Worm (Caenorhabditis elegans) whole organism, L1 larva: ENCODE measurements around the gene ckb-2.

Source experiments
- C16A3.4 ChIP-seq: fragments of 150-350 bp; optimal IDR thresholded peaks from 2 replicates; lab custom pipeline; 2014; ENCODE audit warnings: missing biosample characterization, missing genetic modification characterization
- F16B12.6 ChIP-seq: fragments of 150-350 bp; optimal IDR thresholded peaks from 2 replicates; lab custom pipeline; 2014; ENCODE audit warnings: missing biosample characterization, missing genetic modification characterization
- aha-1 ChIP-seq: fragments of 150-350 bp; optimal IDR thresholded peaks from 2 replicates; lab custom pipeline; 2014; ENCODE audit warnings: missing biosample characterization, missing genetic modification characterization
- alr-1 ChIP-seq: fragments of 200-800 bp; sonication (Bioruptor generic); optimal IDR thresholded peaks from 2 replicates; lab custom pipeline; 2018; ENCODE audit warnings: borderline replicate concordance, mild to moderate bottlenecking, missing genetic modification characterization, missing compliant biosample characterization
- ceh-82 ChIP-seq, 3 experiments: fragments of 150-350 bp in 1 of 3; sonication (generic microtip) in 2 of 3; optimal IDR thresholded peaks; 2 replicates each; lab custom pipeline; 2014 to 2017; ENCODE audit warnings: missing biosample characterization in 3 of 3, missing genetic modification characterization in 3 of 3
- dpl-1 ChIP-seq, 3 experiments: fragments of 150-350 bp in 2 of 3; sonication (generic microtip) in 1 of 3; optimal IDR thresholded peaks; 2 replicates each; lab custom pipeline; 2014 to 2017; ENCODE audit warnings: missing biosample characterization in 3 of 3, missing genetic modification characterization in 3 of 3, missing genetic modification reagents in 3 of 3
- efl-1 ChIP-seq, 4 experiments: fragments of 150-350 bp; optimal IDR thresholded peaks in 3 of 4; peaks in 1 of 4; 1 replicate in 1 of 4; 2 replicates in 3 of 4; lab custom pipeline; 2014; ENCODE audit warnings: missing biosample characterization in 2 of 4, missing genetic modification characterization in 2 of 4, missing genetic modification reagents in 2 of 4
- egl-13 ChIP-seq: sonication (generic microtip); optimal IDR thresholded peaks from 2 replicates; lab custom pipeline; 2016; ENCODE audit warnings: missing genotype, missing genetic modification reagents, missing genetic modification characterization, missing compliant biosample characterization
- egl-27 ChIP-seq, 2 experiments: fragments of 150-350 bp in 1 of 2; sonication (generic microtip); optimal IDR thresholded peaks; 3 replicates each; lab custom pipeline; 2017 to 2018; ENCODE audit warnings: missing biosample characterization in 2 of 2, missing genetic modification characterization in 2 of 2, missing genetic modification reagents in 2 of 2
- elt-3 ChIP-seq, 6 experiments: fragments of 150-350 bp in 1 of 6; sonication (generic microtip); optimal IDR thresholded peaks; 2 replicates each; lab custom pipeline; 2017 to 2018; ENCODE audit warnings: missing biosample characterization in 6 of 6, missing genetic modification characterization in 6 of 6, inconsistent platforms in 1 of 6
- grh-1 ChIP-seq: fragments of 200-800 bp; sonication (Bioruptor generic); IDR thresholded peaks from 2 replicates; pipeline ENCODE4 v1.3.6; 2022; ENCODE audit warnings: missing genetic modification reagents, missing genetic modification characterization, missing compliant biosample characterization
- hpl-2 ChIP-seq: fragments of 150-350 bp; optimal IDR thresholded peaks from 2 replicates; lab custom pipeline; 2014; ENCODE audit warnings: missing biosample characterization, missing genetic modification reagents, missing genetic modification characterization
- isw-1 ChIP-seq: fragments of 200-800 bp; sonication (Bioruptor generic); IDR thresholded peaks from 2 replicates; pipeline ENCODE4 v1.3.6; 2022; ENCODE audit warnings: missing genetic modification characterization, missing compliant biosample characterization
- lin-15B ChIP-seq: fragments of 150-350 bp; sonication (generic microtip); optimal IDR thresholded peaks from 3 replicates; lab custom pipeline; 2014; ENCODE audit warnings: missing biosample characterization, missing genetic modification characterization
- lin-35 ChIP-seq, 2 experiments: fragments of 150-350 bp; optimal IDR thresholded peaks; 2 replicates each; lab custom pipeline; 2014; ENCODE audit warnings: missing biosample characterization in 2 of 2, missing genetic modification characterization in 2 of 2, missing genetic modification reagents in 2 of 2
- lsy-2 ChIP-seq, 2 experiments: fragments of 150-350 bp; optimal IDR thresholded peaks; 2 replicates each; lab custom pipeline; 2014; ENCODE audit warnings: missing biosample characterization in 2 of 2, missing genetic modification characterization in 2 of 2
- mep-1 ChIP-seq: fragments of 150-350 bp; optimal IDR thresholded peaks from 2 replicates; lab custom pipeline; 2014; ENCODE audit warnings: missing biosample characterization, missing genetic modification characterization
- nhr-19 ChIP-seq: fragments of 200-800 bp; sonication (Bioruptor generic); conservative IDR thresholded peaks from 2 replicates; pipeline ENCODE4 v1.3.6; 2022; ENCODE audit warnings: missing genetic modification characterization, missing compliant biosample characterization
- nhr-20 ChIP-seq: sonication (generic microtip); optimal IDR thresholded peaks from 2 replicates; lab custom pipeline; 2016; ENCODE audit warnings: mild to moderate bottlenecking, missing genetic modification characterization, missing compliant biosample characterization
- nhr-237 ChIP-seq: fragments of 150-350 bp; optimal IDR thresholded peaks from 2 replicates; lab custom pipeline; 2014; ENCODE audit warnings: missing biosample characterization, missing genetic modification characterization
- nhr-28 ChIP-seq: fragments of 150-350 bp; optimal IDR thresholded peaks from 2 replicates; lab custom pipeline; 2014; ENCODE audit warnings: missing biosample characterization, missing genetic modification characterization
- nhr-76 ChIP-seq: sonication (generic microtip); optimal IDR thresholded peaks from 2 replicates; lab custom pipeline; 2017; ENCODE audit warnings: missing biosample characterization, missing genetic modification characterization
- nhr-77 ChIP-seq: fragments of 150-350 bp; optimal IDR thresholded peaks from 2 replicates; lab custom pipeline; 2014; ENCODE audit warnings: missing biosample characterization, missing genetic modification characterization
- nhr-84 ChIP-seq: sonication (generic microtip); optimal IDR thresholded peaks from 2 replicates; lab custom pipeline; 2017; ENCODE audit warnings: missing biosample characterization, missing genetic modification characterization
- nhr-90 ChIP-seq: sonication (generic microtip); optimal IDR thresholded peaks from 2 replicates; lab custom pipeline; 2016; ENCODE audit warnings: mild to moderate bottlenecking, missing genetic modification characterization, missing compliant biosample characterization; ENCODE audit not compliant: poor library complexity
- pax-3 ChIP-seq: fragments of 200-800 bp; sonication (Bioruptor generic); optimal IDR thresholded peaks from 2 replicates; lab custom pipeline; 2018; ENCODE audit warnings: mild to moderate bottlenecking, missing genetic modification characterization, moderate library complexity, missing compliant biosample characterization
- rnt-1 ChIP-seq: sonication (generic microtip); optimal IDR thresholded peaks from 2 replicates; lab custom pipeline; 2016; ENCODE audit warnings: mild to moderate bottlenecking, missing genetic modification characterization, moderate library complexity, missing compliant biosample characterization
- snu-23 ChIP-seq: sonication (generic microtip); optimal IDR thresholded peaks from 2 replicates; lab custom pipeline; 2016; ENCODE audit warnings: missing genetic modification characterization, missing compliant biosample characterization
- swsn-7 ChIP-seq: sonication (generic microtip); optimal IDR thresholded peaks from 2 replicates; lab custom pipeline; 2016; ENCODE audit warnings: missing genetic modification characterization, missing compliant biosample characterization
- unc-62 ChIP-seq: fragments of 150-350 bp; optimal IDR thresholded peaks from 2 replicates; lab custom pipeline; 2014; ENCODE audit warnings: missing biosample characterization, missing genetic modification reagents, missing genetic modification characterization
- vab-15 ChIP-seq: sonication (generic microtip); optimal IDR thresholded peaks from 2 replicates; lab custom pipeline; 2017; ENCODE audit warnings: missing genotype, mild to moderate bottlenecking, missing genetic modification characterization, missing compliant biosample characterization
- zag-1 ChIP-seq: fragments of 150-350 bp; optimal IDR thresholded peaks from 2 replicates; lab custom pipeline; 2014; ENCODE audit warnings: missing biosample characterization, missing genetic modification characterization
- ztf-11 ChIP-seq, 2 experiments: sonication (generic microtip); optimal IDR thresholded peaks; 2 replicates each; lab custom pipeline; 2016 to 2017; ENCODE audit warnings: missing genetic modification characterization in 2 of 2, missing biosample characterization in 1 of 2, missing compliant biosample characterization in 1 of 2
- ztf-4 ChIP-seq: fragments of 150-350 bp; optimal IDR thresholded peaks from 2 replicates; lab custom pipeline; 2014; ENCODE audit warnings: missing biosample characterization, missing genetic modification characterization

ckb-2 gene

DNA sequence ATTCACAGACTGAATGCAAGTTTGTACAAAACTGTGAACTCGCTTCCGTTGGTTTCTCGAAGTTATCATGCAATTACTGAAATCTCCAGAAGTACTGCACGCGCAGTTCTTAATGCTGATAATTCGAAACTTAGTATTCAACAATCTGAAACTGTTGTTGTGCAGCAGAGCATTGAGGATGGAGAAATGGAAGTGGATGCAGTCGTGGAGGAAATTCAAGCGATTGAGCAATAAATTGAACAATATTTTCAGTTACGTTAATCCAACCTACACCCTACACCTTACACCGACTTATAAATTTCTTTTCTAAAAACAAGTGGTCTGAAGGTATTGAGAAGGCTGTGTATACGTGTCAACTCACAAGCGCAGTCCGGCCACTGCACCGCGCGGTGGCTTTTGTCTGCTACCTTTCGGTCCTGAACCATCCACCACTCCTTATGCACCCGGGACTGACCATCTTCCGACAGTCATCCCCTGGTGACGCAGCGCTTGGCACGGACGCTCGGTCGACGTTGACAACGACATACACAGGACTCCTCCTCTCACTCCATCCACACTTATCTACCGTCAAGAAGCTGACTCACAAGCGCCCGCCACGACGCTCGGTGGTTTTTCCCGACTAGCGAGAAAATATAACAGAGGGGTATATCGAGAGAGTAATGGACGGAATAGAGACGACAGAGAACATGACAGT, 11.0 kb downstream of the ckb-2 start (continued):
- peak; percentile 28 for TF ChIP-seq rnt-1
- peak; percentile 30 to 65 for TF ChIP-seq lsy-2 (tag; optimal IDR thresholded peaks at IDR 0.05; lab: Kevin White, UChicago)
- TF ChIP-seq grh-1 (GFP tag; lab: Robert Waterston, UW), result 0 out of 2 replicates have a peak, but pooled peaks have one; percentile 28
- TF ChIP-seq elt-3 (tag; optimal IDR thresholded peaks at IDR 0.05; lab: Kevin White, UChicago), result peak in 1 of 6 experiments; percentile 17

DNA sequence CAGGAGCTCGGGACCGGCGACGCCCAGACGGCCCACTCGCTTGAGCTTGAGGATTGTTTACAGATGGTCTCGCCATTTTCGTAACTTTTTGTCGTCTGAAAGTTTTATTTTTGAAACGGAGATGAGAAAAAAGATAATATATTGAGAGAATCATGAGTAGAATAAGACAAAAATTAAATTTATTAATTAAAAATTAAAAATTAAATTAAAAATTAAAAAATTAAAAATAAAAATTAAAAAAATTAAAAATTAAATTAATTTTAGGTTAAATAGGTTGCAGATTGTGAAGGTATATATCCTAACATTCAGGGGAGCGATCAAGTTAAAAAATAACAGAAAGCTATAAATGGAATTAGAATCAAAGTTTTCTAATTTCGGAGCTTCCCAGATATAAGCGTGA, 12.0 kb downstream of the ckb-2 start, which contains the start of gene B0284.3:
B0284.3 (minus strand) TSS at position 101 of the 400 bp plus-strand sequence.
- TF ChIP-seq snu-23, result no peak
- no peak for TF ChIP-seq isw-1
- TF ChIP-seq nhr-90, result no peak
- no peak for TF ChIP-seq egl-27 (tag; optimal IDR thresholded peaks at IDR 0.05; lab: Kevin White, UChicago)

DNA sequence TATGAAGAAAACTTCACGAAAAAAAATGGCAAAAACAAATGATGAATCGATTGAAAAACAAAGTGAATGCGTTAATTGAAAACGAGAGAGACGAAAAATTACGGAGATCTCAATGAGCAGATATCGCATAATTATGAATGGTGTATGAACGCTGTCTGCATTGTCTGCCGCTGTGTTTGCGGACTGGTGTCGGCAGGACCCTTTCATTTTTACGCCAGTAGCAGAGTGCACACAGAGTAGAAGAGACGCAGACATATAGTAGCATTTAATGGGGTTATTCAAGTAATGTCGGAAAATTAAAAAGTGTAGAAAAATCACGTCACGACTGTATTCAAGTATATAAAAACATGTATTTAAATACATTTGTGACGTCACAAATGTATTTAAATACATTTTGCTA, 13.1 kb downstream of the ckb-2 start:
- TF ChIP-seq ztf-4 (tag; lab: Kevin White, UChicago) (no peak), lin-35 (GFP tag; optimal IDR thresholded peaks at IDR 0.05; lab: Kevin White, UChicago) (peak in 1 of 2 experiments; percentile 48), nhr-20 (tag; lab: Kevin White, UChicago) (no peak), lin-15B (no peak), efl-1 (optimal IDR thresholded peaks at IDR 0.05; lab: Kevin White, UChicago) (peak; percentile 51 to 53), efl-1 (GFP tag; optimal IDR thresholded peaks at IDR 0.05 in 1 of 2; lab: Kevin White, UChicago) (peak; percentile 52 to 90), zag-1 (tag; lab: Kevin White, UChicago) (no peak), ztf-11 (tag; optimal IDR thresholded peaks at IDR 0.05; lab: Kevin White, UChicago) (no peak), nhr-237 (tag; lab: Kevin White, UChicago) (no peak), nhr-77 (tag; lab: Kevin White, UChicago) (no peak), nhr-90 (no peak), mep-1 (tag; lab: Kevin White, UChicago) (peak; percentile 42), egl-13 (tag; lab: Kevin White, UChicago) (no peak), C16A3.4 (tag; lab: Kevin White, UChicago) (no peak), rnt-1 (peak; percentile 42), lsy-2 (tag; optimal IDR thresholded peaks at IDR 0.05; lab: Kevin White, UChicago) (peak in 1 of 2 experiments; percentile 54), nhr-84 (tag; lab: Kevin White, UChicago) (no peak), dpl-1 (GFP tag; optimal IDR thresholded peaks at IDR 0.05; lab: Kevin White, UChicago) (peak in 1 of 3 experiments; percentile 43), nhr-28 (no peak), aha-1 (no peak), F16B12.6 (peak; percentile 78), hpl-2 (GFP tag; lab: Kevin White, UChicago) (no peak), nhr-19 (GFP tag; lab: Robert Waterston, UW) (peak; percentile 9; the same call in 1 of the 2 replicates), pax-3 (tag; lab: Kevin White, UChicago) (no peak), vab-15 (tag; lab: Kevin White, UChicago) (no peak), unc-62 (GFP tag; lab: Kevin White, UChicago) (no peak), ceh-82 (tag; optimal IDR thresholded peaks at IDR 0.05; lab: Kevin White, UChicago) (peak in 1 of 3 experiments; percentile 43), swsn-7 (tag; lab: Kevin White, UChicago) (peak; percentile 13)

DNA sequence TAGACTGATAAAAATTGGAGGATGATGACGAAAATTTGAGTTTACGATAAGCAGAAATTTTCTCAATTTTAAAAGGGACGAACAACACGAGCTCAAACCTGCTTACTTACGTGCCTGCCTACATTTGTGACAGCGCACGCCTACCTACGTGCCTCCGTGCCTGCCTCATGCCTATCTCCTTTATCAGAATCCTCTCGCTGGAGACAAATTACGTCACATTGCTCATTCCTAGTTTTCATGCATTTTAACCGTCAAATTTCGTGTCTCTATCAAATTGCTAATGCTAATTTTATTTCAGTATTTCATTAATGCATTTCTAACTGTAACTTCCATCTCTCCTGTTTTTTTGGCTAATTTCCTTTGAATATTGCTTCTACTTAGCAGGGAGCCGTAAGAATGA, 13.6 kb downstream of the ckb-2 start, which contains the start of gene pals-27:
pals-27 (plus strand) TSS at position 301 of the 400 bp plus-strand sequence.
- TF ChIP-seq alr-1 (tag; lab: Kevin White, UChicago), result no peak
- no peak for TF ChIP-seq nhr-76 (tag; lab: Kevin White, UChicago)
- TF ChIP-seq F16B12.6, result no peak
